Worm (Caenorhabditis elegans) whole organism, late embryonic: ENCODE data around the gene C18E9.5.

ENCODE experiments used
- C08G9.2 ChIP-seq: sonication (generic microtip); optimal IDR thresholded peaks from 2 replicates; lab custom pipeline; 2016; ENCODE audit warnings: mild to moderate bottlenecking, missing genetic modification characterization, moderate library complexity, missing compliant biosample characterization
- C38D4.7 ChIP-seq: fragments of 200-800 bp; sonication (Bioruptor generic); optimal IDR thresholded peaks from 2 replicates; lab custom pipeline; 2018; ENCODE audit warnings: mild to moderate bottlenecking, missing genetic modification characterization, moderate library complexity, missing compliant biosample characterization
- F13H6.1 ChIP-seq: sonication (generic microtip); optimal IDR thresholded peaks from 2 replicates; lab custom pipeline; 2016; ENCODE audit warnings: missing genetic modification characterization, missing compliant biosample characterization
- Y22D7AL.16 ChIP-seq: sonication (generic microtip); optimal IDR thresholded peaks from 2 replicates; lab custom pipeline; 2016; ENCODE audit warnings: missing genetic modification characterization, missing compliant biosample characterization
- ama-1 ChIP-seq: fragments of 150-350 bp; optimal IDR thresholded peaks from 2 replicates; lab custom pipeline; 2014
- ceh-19 ChIP-seq: fragments of 200-800 bp; sonication (Bioruptor generic); optimal IDR thresholded peaks from 2 replicates; lab custom pipeline; 2018; ENCODE audit warnings: mild to moderate bottlenecking, missing genetic modification characterization, missing compliant biosample characterization
- ceh-30 ChIP-seq: fragments of 150-350 bp; optimal IDR thresholded peaks from 2 replicates; lab custom pipeline; 2014; ENCODE audit warnings: missing biosample characterization, missing genetic modification characterization
- ceh-31 ChIP-seq: sonication (generic microtip); optimal IDR thresholded peaks from 2 replicates; lab custom pipeline; 2016; ENCODE audit warnings: missing genetic modification characterization, missing compliant biosample characterization
- ceh-45 ChIP-seq: fragments of 200-800 bp; sonication (Bioruptor generic); IDR thresholded peaks from 2 replicates; pipeline ENCODE4 v1.3.6; 2022; ENCODE audit warnings: missing genetic modification reagents, missing genetic modification characterization, missing compliant biosample characterization
- ceh-48 ChIP-seq: sonication (generic microtip); optimal IDR thresholded peaks from 2 replicates; lab custom pipeline; 2016; ENCODE audit warnings: missing genetic modification characterization, inconsistent platforms, missing compliant biosample characterization
- ceh-9 ChIP-seq: sonication (generic microtip); optimal IDR thresholded peaks from 2 replicates; lab custom pipeline; 2016; ENCODE audit warnings: mild to moderate bottlenecking, missing genetic modification characterization, inconsistent platforms, missing compliant biosample characterization
- che-1 ChIP-seq: sonication (generic microtip); optimal IDR thresholded peaks from 2 replicates; lab custom pipeline; 2016; ENCODE audit warnings: mild to moderate bottlenecking, missing genetic modification characterization, missing compliant biosample characterization
- dmd-4 ChIP-seq: sonication (generic microtip); optimal IDR thresholded peaks from 2 replicates; lab custom pipeline; 2016; ENCODE audit warnings: borderline replicate concordance, missing genetic modification characterization, missing compliant biosample characterization
- dve-1 ChIP-seq: sonication (generic microtip); optimal IDR thresholded peaks from 2 replicates; lab custom pipeline; 2017; ENCODE audit warnings: antibody characterized with exemption, mild to moderate bottlenecking, missing genetic modification characterization, missing compliant biosample characterization
- elt-2 ChIP-seq: sonication (generic microtip); optimal IDR thresholded peaks from 2 replicates; lab custom pipeline; 2016; ENCODE audit warnings: missing genetic modification reagents, missing genetic modification characterization, missing compliant biosample characterization
- elt-4 ChIP-seq: sonication (generic microtip); optimal IDR thresholded peaks from 2 replicates; lab custom pipeline; 2016; ENCODE audit warnings: missing genetic modification characterization, missing compliant biosample characterization
- ets-4 ChIP-seq: sonication (generic microtip); optimal IDR thresholded peaks from 2 replicates; lab custom pipeline; 2016; ENCODE audit warnings: missing genetic modification characterization, missing compliant biosample characterization
- eyg-1 ChIP-seq: sonication (generic microtip); optimal IDR thresholded peaks from 2 replicates; lab custom pipeline; 2016; ENCODE audit warnings: missing genotype, missing genetic modification characterization, missing compliant biosample characterization
- fax-1 ChIP-seq: sonication (generic microtip); optimal IDR thresholded peaks from 2 replicates; lab custom pipeline; 2016; ENCODE audit warnings: missing genotype, missing genetic modification characterization, missing compliant biosample characterization
- fkh-6 ChIP-seq: sonication (generic microtip); optimal IDR thresholded peaks from 2 replicates; lab custom pipeline; 2016; ENCODE audit warnings: missing genetic modification characterization, missing compliant biosample characterization
- gmeb-2 ChIP-seq: sonication (generic microtip); optimal IDR thresholded peaks from 2 replicates; lab custom pipeline; 2016; ENCODE audit warnings: missing genetic modification characterization, inconsistent platforms, missing compliant biosample characterization
- hlh-15 ChIP-seq: sonication (generic microtip); optimal IDR thresholded peaks from 2 replicates; lab custom pipeline; 2016; ENCODE audit warnings: missing genetic modification characterization, missing compliant biosample characterization
- hlh-30 ChIP-seq: sonication (generic microtip); optimal IDR thresholded peaks from 2 replicates; lab custom pipeline; 2017; ENCODE audit warnings: antibody characterized with exemption, missing genetic modification characterization, missing compliant biosample characterization; ENCODE audit not compliant: insufficient read depth
- hlh-6 ChIP-seq: sonication (generic microtip); optimal IDR thresholded peaks from 2 replicates; lab custom pipeline; 2016; ENCODE audit warnings: missing genotype, missing genetic modification characterization, missing compliant biosample characterization
- hlh-8 ChIP-seq: sonication (generic microtip); optimal IDR thresholded peaks from 2 replicates; lab custom pipeline; 2016; ENCODE audit warnings: missing genotype, missing genetic modification characterization, missing compliant biosample characterization
- lin-11 ChIP-seq: fragments of 200-800 bp; sonication (Bioruptor generic); optimal IDR thresholded peaks from 2 replicates; lab custom pipeline; 2018; ENCODE audit warnings: mild to moderate bottlenecking, missing genetic modification characterization, missing compliant biosample characterization
- madf-2 ChIP-seq: sonication (generic microtip); optimal IDR thresholded peaks from 2 replicates; lab custom pipeline; 2017; ENCODE audit warnings: missing genetic modification characterization, missing compliant biosample characterization
- nhr-11 ChIP-seq: fragments of 150-350 bp; optimal IDR thresholded peaks from 2 replicates; lab custom pipeline; 2014; ENCODE audit warnings: missing biosample characterization, missing genetic modification characterization
- npax-4 ChIP-seq: sonication (generic microtip); optimal IDR thresholded peaks from 2 replicates; lab custom pipeline; 2016; ENCODE audit warnings: missing genetic modification characterization, missing compliant biosample characterization
- pat-9 ChIP-seq: fragments of 200-800 bp; sonication (Bioruptor generic); optimal IDR thresholded peaks from 2 replicates; lab custom pipeline; 2018; ENCODE audit warnings: mild to moderate bottlenecking, missing genetic modification characterization, moderate library complexity, missing compliant biosample characterization
- pax-1 ChIP-seq: fragments of 150-350 bp; optimal IDR thresholded peaks from 2 replicates; lab custom pipeline; 2014; ENCODE audit warnings: missing biosample characterization, missing genetic modification characterization
- pha-2 ChIP-seq: sonication (generic microtip); optimal IDR thresholded peaks from 2 replicates; lab custom pipeline; 2017; ENCODE audit warnings: mild to moderate bottlenecking, missing genetic modification characterization, missing compliant biosample characterization
- pha-4 ChIP-seq: fragments of 150-350 bp; optimal IDR thresholded peaks from 2 replicates; lab custom pipeline; 2018; ENCODE audit warnings: missing biosample characterization, missing genetic modification reagents, missing genetic modification characterization
- pqm-1 ChIP-seq: sonication (generic microtip); optimal IDR thresholded peaks from 2 replicates; lab custom pipeline; 2016; ENCODE audit warnings: missing genetic modification characterization, missing compliant biosample characterization
- pros-1 ChIP-seq: fragments of 150-350 bp; optimal IDR thresholded peaks from 2 replicates; lab custom pipeline; 2014; ENCODE audit warnings: missing biosample characterization, missing genetic modification reagents, missing genetic modification characterization
- rnt-1 ChIP-seq: sonication (generic microtip); optimal IDR thresholded peaks from 2 replicates; lab custom pipeline; 2016; ENCODE audit warnings: missing genetic modification characterization, missing compliant biosample characterization
- sdc-2 ChIP-seq: sonication (generic microtip); optimal IDR thresholded peaks from 2 replicates; lab custom pipeline; 2016; ENCODE audit warnings: missing genotype, missing genetic modification characterization, missing compliant biosample characterization
- sox-2 ChIP-seq: fragments of 200-800 bp; sonication (Bioruptor generic); IDR thresholded peaks from 2 replicates; pipeline ENCODE4 v1.3.6; 2022; ENCODE audit warnings: missing genetic modification reagents, missing genetic modification characterization, missing compliant biosample characterization
- unc-3 ChIP-seq, 2 experiments: fragments of 200-800 bp in 1 of 2; sonication (Bioruptor generic) in 1 of 2; sonication (generic microtip) in 1 of 2; conservative IDR thresholded peaks in 1 of 2; optimal IDR thresholded peaks in 1 of 2; 2 replicates each; pipeline versions ENCODE4 v1.3.6 to Lab custom; 2016 to 2022; ENCODE audit warnings: missing compliant biosample characterization in 2 of 2, missing genetic modification characterization in 2 of 2, missing genetic modification reagents in 1 of 2
- unc-42 ChIP-seq: sonication (generic microtip); optimal IDR thresholded peaks from 2 replicates; lab custom pipeline; 2016; ENCODE audit warnings: missing genotype, missing genetic modification characterization, missing compliant biosample characterization
- unc-55 ChIP-seq: sonication (generic microtip); optimal IDR thresholded peaks from 2 replicates; lab custom pipeline; 2017; ENCODE audit warnings: missing biosample characterization, missing genetic modification reagents, missing genetic modification characterization
- ztf-16 ChIP-seq: sonication (generic microtip); optimal IDR thresholded peaks from 2 replicates; lab custom pipeline; 2017; ENCODE audit warnings: missing genetic modification characterization, missing compliant biosample characterization

The C18E9.5 gene

DNA sequence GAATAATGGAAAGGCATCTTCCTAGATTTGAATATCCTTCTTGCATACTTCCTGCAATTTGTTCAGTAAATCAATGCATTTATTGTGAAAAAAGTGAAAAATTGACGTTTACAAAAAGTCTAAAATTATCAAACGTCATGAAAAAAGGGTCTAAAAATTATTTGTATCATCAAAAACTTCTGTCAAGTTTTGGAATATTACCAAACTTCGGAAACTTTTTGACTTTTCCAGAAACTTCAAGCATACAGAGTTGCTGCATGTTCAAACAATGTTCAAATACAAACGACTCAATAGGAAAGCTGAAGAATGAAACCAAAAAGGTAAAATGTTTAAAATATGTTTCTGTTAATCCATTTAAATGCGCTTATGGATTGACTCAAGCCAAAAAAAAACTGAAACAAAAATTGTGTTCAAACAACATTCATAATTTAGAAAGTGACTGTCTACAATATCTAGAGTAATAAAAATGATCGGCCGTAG, 32.0 kb downstream of the C18E9.5 start, which contains the start of gene F44G4.6:
Gene F44G4.6, minus strand, starts transcription at position 51 of the 480 bp plus-strand sequence.
- TF ChIP-seq che-1 (tag; lab: Kevin White, UChicago) (no peak), lin-11 (tag; lab: Kevin White, UChicago) (no peak), ets-4 (tag; lab: Kevin White, UChicago) (no peak), elt-2 (tag; lab: Kevin White, UChicago) (no peak), ceh-19 (GFP tag; lab: Kevin White, UChicago) (no peak), gmeb-2 (tag; lab: Kevin White, UChicago) (no peak), rnt-1 (tag; lab: Kevin White, UChicago) (no peak), pha-2 (tag; lab: Kevin White, UChicago) (no peak), F13H6.1 (tag; lab: Kevin White, UChicago) (no peak)

DNA sequence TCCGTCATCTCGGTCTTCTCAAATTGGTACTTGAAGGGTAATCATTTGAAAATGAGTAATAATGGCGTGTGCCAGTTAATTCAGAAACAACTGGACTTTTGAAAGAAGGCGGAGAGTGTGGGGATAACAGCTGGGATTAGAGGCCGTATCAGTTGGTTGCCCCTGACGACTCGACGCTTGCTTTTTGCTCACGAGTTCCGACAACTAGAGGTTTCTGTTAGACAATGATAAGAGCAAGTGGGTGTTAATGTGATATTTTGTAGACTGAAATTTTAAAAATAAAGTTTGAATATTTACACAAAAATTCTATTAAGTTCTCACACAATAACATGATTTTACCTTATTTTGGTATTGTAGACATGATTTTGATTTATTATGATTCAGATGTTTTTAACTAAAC, 35.3 kb downstream of the C18E9.5 start, which contains the start of gene F44G4.7:
Gene F44G4.7, minus strand, starts transcription at position 101 of the 400 bp plus-strand sequence.
- TF ChIP-seq sox-2 (GFP tag; lab: Robert Waterston, UW) (no peak), pat-9 (tag; lab: Kevin White, UChicago) (no peak), hlh-8 (tag; lab: Kevin White, UChicago) (no peak), ceh-45 (GFP tag; lab: Robert Waterston, UW) (no peak), hlh-6 (no peak), pha-2 (tag; lab: Kevin White, UChicago) (no peak), C08G9.2 (no peak), ceh-30 (tag; lab: Kevin White, UChicago) (no peak), ztf-16 (no peak), Y22D7AL.16 (no peak), unc-3 (GFP tag; conservative IDR thresholded peaks at IDR 0.05; lab: Robert Waterston, UW) (no peak), unc-3 (tag; optimal IDR thresholded peaks at IDR 0.05; lab: Kevin White, UChicago) (no peak), gmeb-2 (tag; lab: Kevin White, UChicago) (no peak), ceh-48 (no peak)

DNA sequence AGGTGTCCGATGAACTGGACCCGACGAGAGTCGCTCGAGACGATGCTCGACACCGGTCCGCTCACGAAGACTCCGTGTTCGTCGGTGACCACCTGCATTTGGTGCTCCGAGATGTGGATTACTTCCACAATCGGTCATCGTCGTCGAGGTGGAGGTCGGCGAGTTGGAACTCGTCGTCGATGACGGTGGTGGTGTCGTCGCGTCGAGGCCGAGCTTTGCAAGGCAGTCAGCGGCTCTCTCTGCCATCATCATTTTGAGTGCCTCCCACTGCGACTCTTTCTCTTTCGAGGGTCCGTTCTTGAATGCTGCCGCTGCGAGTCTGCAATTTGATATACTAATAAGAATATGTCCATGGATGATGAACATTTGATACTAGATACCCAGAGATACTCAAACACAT, 38.0 kb downstream of the C18E9.5 start:
- TF ChIP-seq ceh-30 (tag; lab: Kevin White, UChicago) (no peak), eyg-1 (no peak), C08G9.2 (no peak), ceh-9 (tag; lab: Kevin White, UChicago) (no peak), dmd-4 (tag; lab: Kevin White, UChicago) (no peak), C38D4.7 (no peak), sdc-2 (tag; lab: Kevin White, UChicago) (no peak), elt-4 (tag; lab: Kevin White, UChicago) (no peak)

DNA sequence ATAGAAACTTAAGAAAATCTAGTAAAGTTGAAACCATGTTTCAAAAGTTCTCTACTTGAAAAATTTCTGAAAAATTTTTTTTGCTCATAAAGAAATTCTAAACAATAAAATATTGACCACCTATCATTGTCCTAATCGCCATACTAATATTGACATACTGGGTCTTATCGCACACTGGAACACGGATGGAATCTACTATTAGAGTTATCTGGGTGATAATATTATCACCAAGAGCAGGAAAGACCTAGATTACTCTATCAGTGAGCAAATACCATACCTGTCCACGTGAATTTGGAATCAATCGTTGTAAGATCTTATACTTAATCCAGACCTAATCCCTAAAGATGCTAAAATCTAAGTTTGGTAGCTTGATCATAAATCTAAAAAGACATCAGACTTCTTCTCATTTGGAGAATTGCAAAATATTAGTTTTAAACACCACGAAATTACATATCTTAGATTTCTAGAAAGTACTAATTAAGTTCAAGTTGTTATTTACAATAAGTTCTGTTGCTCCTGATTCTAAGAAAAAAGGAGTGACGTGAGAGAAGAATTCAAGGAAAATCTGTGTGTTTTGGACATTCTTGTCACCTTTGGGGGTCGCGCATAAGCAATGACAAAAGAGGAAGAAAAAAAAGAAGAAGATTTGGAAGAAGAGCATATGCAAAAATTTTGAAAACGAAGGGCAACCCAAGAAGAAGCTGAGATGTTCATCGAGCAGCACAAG, 40.4 kb downstream of the C18E9.5 start:
- TF ChIP-seq ceh-48 (no peak), hlh-15 (tag; lab: Kevin White, UChicago) (no peak), ama-1 (lab: Kevin White, UChicago) (no peak), hlh-30 (tag; lab: Kevin White, UChicago) (no peak), dve-1 (tag; lab: Kevin White, UChicago) (peak; percentile 15), elt-2 (tag; lab: Kevin White, UChicago) (peak; percentile 98), lin-11 (tag; lab: Kevin White, UChicago) (no peak), pax-1 (tag; lab: Kevin White, UChicago) (no peak), unc-55 (GFP tag; lab: Kevin White, UChicago) (no peak), C08G9.2 (no peak)

DNA sequence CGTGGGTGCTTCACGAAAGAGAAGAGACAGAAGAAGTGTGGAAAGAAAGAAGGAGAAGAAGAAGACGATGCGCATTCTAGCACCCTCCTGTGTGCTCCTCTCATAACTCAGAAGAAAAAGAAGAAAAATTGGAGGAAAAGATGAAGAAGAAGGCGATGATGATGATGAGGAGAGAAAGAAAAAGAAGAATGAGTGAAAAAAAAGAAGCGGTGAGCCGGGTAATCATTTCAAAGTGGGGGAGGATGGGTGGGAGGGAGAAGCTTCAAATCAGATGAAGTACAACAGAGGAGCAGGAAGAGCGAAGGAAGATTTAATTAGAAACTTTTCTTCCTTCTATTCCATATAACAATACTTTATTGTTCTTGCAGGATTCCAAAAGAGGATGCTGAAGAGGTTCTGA, 40.9 kb downstream of the C18E9.5 start:
- TF ChIP-seq elt-2 (tag; lab: Kevin White, UChicago) (no peak), pha-2 (tag; lab: Kevin White, UChicago) (no peak), pha-4 (tag; lab: Kevin White, UChicago) (no peak), npax-4 (no peak), ceh-45 (GFP tag; lab: Robert Waterston, UW) (no peak), ceh-30 (tag; lab: Kevin White, UChicago) (no peak), ceh-31 (peak; percentile 17), madf-2 (tag; lab: Kevin White, UChicago) (no peak), pqm-1 (tag; lab: Kevin White, UChicago) (no peak), che-1 (tag; lab: Kevin White, UChicago) (no peak), pros-1 (tag; lab: Kevin White, UChicago) (no peak), fax-1 (no peak), lin-11 (tag; lab: Kevin White, UChicago) (no peak), elt-4 (tag; lab: Kevin White, UChicago) (no peak), unc-42 (peak; percentile 82), unc-55 (GFP tag; lab: Kevin White, UChicago) (no peak), fkh-6 (tag; lab: Kevin White, UChicago) (no peak), C38D4.7 (no peak), nhr-11 (tag; lab: Kevin White, UChicago) (no peak), pax-1 (tag; lab: Kevin White, UChicago) (no peak)
